Fruit fly (Drosophila melanogaster) whole organism, embryonic: Measurements from ENCODE around the gene Spn28Db.

Experiments used
- CG10431 ChIP-seq: fragments of 200-800 bp; sonication (Bioruptor generic); optimal IDR thresholded peaks from 3 replicates; lab custom pipeline; 2018; ENCODE audit warnings: missing biosample characterization, mild to moderate bottlenecking, missing genetic modification characterization
- CG12071 ChIP-seq: fragments of 200-800 bp; sonication (Bioruptor generic); optimal IDR thresholded peaks from 3 replicates; lab custom pipeline; 2018; ENCODE audit warnings: missing biosample characterization, mild to moderate bottlenecking, missing genetic modification characterization
- CG15269 ChIP-seq: fragments of 200-800 bp; sonication (Bioruptor generic); optimal IDR thresholded peaks from 2 replicates; lab custom pipeline; 2018; ENCODE audit warnings: missing biosample characterization, mild to moderate bottlenecking, missing genetic modification characterization, moderate library complexity
- CG16863 ChIP-seq: fragments of 200-800 bp; sonication (Bioruptor generic); optimal IDR thresholded peaks from 3 replicates; lab custom pipeline; 2016; ENCODE audit warnings: missing biosample characterization, missing genetic modification characterization
- CG2678 ChIP-seq: fragments of 200-800 bp; sonication (Bioruptor generic); optimal IDR thresholded peaks from 3 replicates; lab custom pipeline; 2019; ENCODE audit warnings: missing biosample characterization, mild to moderate bottlenecking, missing genetic modification characterization, moderate library complexity
- CG31365 ChIP-seq: fragments of 200-800 bp; sonication (Bioruptor generic); optimal IDR thresholded peaks from 2 replicates; lab custom pipeline; 2018; ENCODE audit warnings: missing biosample characterization, mild to moderate bottlenecking, missing genetic modification characterization
- CG32772 ChIP-seq: fragments of 200-800 bp; sonication (Bioruptor generic); IDR thresholded peaks from 2 replicates; pipeline ENCODE4 v1.3.6; 2022; ENCODE audit warnings: missing biosample characterization, missing genetic modification characterization
- CG3281 ChIP-seq: fragments of 200-800 bp; sonication (Bioruptor generic); optimal IDR thresholded peaks from 3 replicates; lab custom pipeline; 2017; ENCODE audit warnings: missing biosample characterization, mild to moderate bottlenecking, missing genetic modification characterization
- CG3847 ChIP-seq: fragments of 200-800 bp; sonication (Bioruptor generic); IDR thresholded peaks from 2 replicates; pipeline ENCODE4 v1.3.6; 2022; ENCODE audit warnings: missing biosample characterization, missing genetic modification characterization
- CG8359 ChIP-seq: fragments of 200-800 bp; sonication (Bioruptor generic); optimal IDR thresholded peaks from 2 replicates; lab custom pipeline; 2017; ENCODE audit warnings: missing biosample characterization, mild to moderate bottlenecking, missing genetic modification characterization, borderline replicate concordance
- CG8944 ChIP-seq: fragments of 200-800 bp; sonication (Bioruptor generic); optimal IDR thresholded peaks from 3 replicates; lab custom pipeline; 2016; ENCODE audit warnings: missing biosample characterization, missing genetic modification characterization
- Eip74EF ChIP-seq, 2 experiments: fragments of 200-800 bp in 1 of 2; fragments of >200 bp in 1 of 2; sonication (Bioruptor generic) in 1 of 2; optimal IDR thresholded peaks; 2 replicates each; lab custom pipeline; 2017 to 2019; ENCODE audit warnings: missing biosample characterization in 2 of 2, missing genetic modification characterization in 2 of 2, mild to moderate bottlenecking in 1 of 2, moderate library complexity in 1 of 2
- Gug ChIP-seq: fragments of 200-800 bp; sonication (Bioruptor generic); IDR thresholded peaks from 4 replicates; pipeline ENCODE4 v1.3.6; 2022; ENCODE audit warnings: missing biosample characterization, missing genetic modification characterization
- Mrtf ChIP-seq: fragments of 200-800 bp; sonication (Bioruptor generic); IDR thresholded peaks from 3 replicates; pipeline ENCODE4 v1.3.6; 2022; ENCODE audit warnings: missing biosample characterization, missing genetic modification characterization
- TFAM ChIP-seq: fragments of 200-800 bp; sonication (Bioruptor generic); optimal IDR thresholded peaks from 2 replicates; lab custom pipeline; 2017; ENCODE audit warnings: missing biosample characterization, missing genetic modification characterization, inconsistent platforms
- Trl ChIP-seq, 3 experiments: fragments of >200 bp in 2 of 3; fragments of 200-800 bp in 1 of 3; sonication (Bioruptor generic) in 1 of 3; optimal IDR thresholded peaks; 2 replicates in 1 of 3; 3 replicates in 2 of 3; lab custom pipeline; 2016 to 2017; ENCODE audit warnings: missing biosample characterization in 1 of 3, missing genetic modification characterization in 1 of 3
- ac ChIP-seq: fragments of 200-800 bp; sonication (Bioruptor generic); optimal IDR thresholded peaks from 3 replicates; lab custom pipeline; 2017; ENCODE audit warnings: missing biosample characterization, mild to moderate bottlenecking, missing genetic modification characterization
- amos ChIP-seq: fragments of 200-800 bp; sonication (Bioruptor generic); IDR thresholded peaks from 2 replicates; pipeline ENCODE4 v1.3.6; 2022; ENCODE audit warnings: missing biosample characterization, missing genetic modification characterization; ENCODE audit not compliant: partially characterized antibody
- aop ChIP-seq: fragments of 200-800 bp; sonication (Bioruptor generic); IDR thresholded peaks from 2 replicates; pipeline ENCODE4 v1.3.6; 2022; ENCODE audit warnings: missing biosample characterization, missing genetic modification characterization
- ap ChIP-seq: fragments of 200-800 bp; sonication (Bioruptor generic); IDR thresholded peaks from 2 replicates; pipeline ENCODE4 v1.3.6; 2022; ENCODE audit warnings: missing biosample characterization, missing genetic modification characterization
- ash1 ChIP-seq: fragments of 200-800 bp; sonication (Bioruptor generic); optimal IDR thresholded peaks from 2 replicates; lab custom pipeline; 2018; ENCODE audit warnings: missing biosample characterization, mild to moderate bottlenecking, missing genetic modification characterization
- ato ChIP-seq: fragments of 200-800 bp; sonication (Bioruptor generic); IDR thresholded peaks from 2 replicates; pipeline ENCODE4 v1.3.6; 2022; ENCODE audit warnings: missing biosample characterization, missing genetic modification characterization; ENCODE audit not compliant: partially characterized antibody
- bbx ChIP-seq: fragments of 200-800 bp; sonication (Bioruptor generic); IDR thresholded peaks from 2 replicates; pipeline ENCODE4 v1.3.6; 2022; ENCODE audit warnings: missing biosample characterization, missing genetic modification characterization; ENCODE audit not compliant: partially characterized antibody
- bcd ChIP-seq: fragments of 200-800 bp; sonication (Bioruptor generic); optimal IDR thresholded peaks from 2 replicates; lab custom pipeline; 2017; ENCODE audit warnings: missing biosample characterization, mild to moderate bottlenecking, missing genetic modification characterization
- bigmax ChIP-seq: fragments of 200-800 bp; sonication (Bioruptor generic); optimal IDR thresholded peaks from 2 replicates; lab custom pipeline; 2018; ENCODE audit warnings: missing biosample characterization, mild to moderate bottlenecking, missing genetic modification characterization
- br ChIP-seq: fragments of >200 bp; optimal IDR thresholded peaks from 2 replicates; lab custom pipeline; 2017
- cas ChIP-seq: fragments of 200-800 bp; sonication (Bioruptor generic); IDR thresholded peaks from 2 replicates; pipeline ENCODE4 v1.3.6; 2022; ENCODE audit warnings: missing biosample characterization, missing genetic modification characterization
- cwo ChIP-seq: fragments of 200-800 bp; sonication (Bioruptor generic); optimal IDR thresholded peaks from 3 replicates; lab custom pipeline; 2017; ENCODE audit warnings: missing biosample characterization, missing genetic modification characterization, mild to moderate bottlenecking, moderate library complexity, missing genetic modification reagents
- da ChIP-seq: fragments of 200-800 bp; sonication (Bioruptor generic); optimal IDR thresholded peaks from 2 replicates; lab custom pipeline; 2016; ENCODE audit warnings: missing biosample characterization, missing genetic modification characterization
- dysf ChIP-seq: fragments of 200-800 bp; sonication (Bioruptor generic); IDR thresholded peaks from 3 replicates; pipeline ENCODE4 v1.3.6; 2022; ENCODE audit warnings: missing biosample characterization, missing genetic modification characterization
- ewg ChIP-seq: fragments of 200-800 bp; sonication (Bioruptor generic); optimal IDR thresholded peaks from 3 replicates; lab custom pipeline; 2017; ENCODE audit warnings: mild to moderate bottlenecking, missing biosample characterization, missing genetic modification reagents, missing genetic modification characterization
- fd102C ChIP-seq: fragments of 200-800 bp; sonication (Bioruptor generic); optimal IDR thresholded peaks from 2 replicates; lab custom pipeline; 2018; ENCODE audit warnings: missing biosample characterization, mild to moderate bottlenecking, missing genetic modification characterization, moderate library complexity
- fd96Cb ChIP-seq: fragments of 200-800 bp; sonication (Bioruptor generic); optimal IDR thresholded peaks from 2 replicates; lab custom pipeline; 2018; ENCODE audit warnings: missing biosample characterization, mild to moderate bottlenecking, missing genetic modification characterization, moderate library complexity
- grn ChIP-seq: fragments of 200-800 bp; sonication (Bioruptor generic); optimal IDR thresholded peaks from 3 replicates; lab custom pipeline; 2017; ENCODE audit warnings: missing biosample characterization, missing genetic modification characterization
- hbn ChIP-seq: fragments of 200-800 bp; sonication (Bioruptor generic); IDR thresholded peaks from 2 replicates; pipeline ENCODE4 v1.3.6; 2022; ENCODE audit warnings: missing biosample characterization, missing genetic modification characterization; ENCODE audit not compliant: partially characterized antibody
- hkb ChIP-seq, 2 experiments: fragments of 200-800 bp in 1 of 2; fragments of >200 bp in 1 of 2; sonication (Bioruptor generic) in 1 of 2; IDR thresholded peaks in 1 of 2; optimal IDR thresholded peaks in 1 of 2; 2 replicates each; pipeline versions ENCODE4 v1.3.6 to Lab custom; 2017 to 2022; ENCODE audit warnings: missing biosample characterization in 1 of 2, missing genetic modification characterization in 1 of 2
- lab ChIP-seq: fragments of 200-800 bp; sonication (Bioruptor generic); optimal IDR thresholded peaks from 3 replicates; lab custom pipeline; 2017; ENCODE audit warnings: missing biosample characterization, missing genetic modification characterization, mild to moderate bottlenecking, moderate library complexity, missing genetic modification reagents
- nerfin-1 ChIP-seq: fragments of 200-800 bp; sonication (Bioruptor generic); optimal IDR thresholded peaks from 3 replicates; lab custom pipeline; 2019; ENCODE audit warnings: missing biosample characterization, mild to moderate bottlenecking, missing genetic modification characterization, moderate library complexity
- prd ChIP-seq, 3 experiments: fragments of >200 bp in 2 of 3; fragments of 200-800 bp in 1 of 3; sonication (Bioruptor generic) in 1 of 3; optimal IDR thresholded peaks in 2 of 3; IDR thresholded peaks in 1 of 3; 2 replicates in 2 of 3; 3 replicates in 1 of 3; pipeline versions ENCODE4 v1.3.6 to Lab custom; 2017 to 2022; ENCODE audit warnings: missing biosample characterization in 1 of 3, missing genetic modification characterization in 1 of 3
- pros ChIP-seq: fragments of 200-800 bp; sonication (Bioruptor generic); optimal IDR thresholded peaks from 3 replicates; lab custom pipeline; 2019; ENCODE audit warnings: missing biosample characterization, mild to moderate bottlenecking, missing genetic modification characterization, moderate library complexity
- psq ChIP-seq: fragments of 200-800 bp; sonication (Bioruptor generic); optimal IDR thresholded peaks from 2 replicates; lab custom pipeline; 2017; ENCODE audit warnings: missing biosample characterization, missing genetic modification characterization
- ranshi ChIP-seq: fragments of 200-800 bp; sonication (Bioruptor generic); IDR thresholded peaks from 2 replicates; pipeline ENCODE4 v1.3.6; 2022; ENCODE audit warnings: missing biosample characterization, missing genetic modification characterization
- repo ChIP-seq: fragments of 200-800 bp; sonication (Bioruptor generic); optimal IDR thresholded peaks from 2 replicates; lab custom pipeline; 2016; ENCODE audit warnings: missing biosample characterization, missing genetic modification characterization
- ro ChIP-seq: fragments of 200-800 bp; sonication (Bioruptor generic); IDR thresholded peaks from 2 replicates; pipeline ENCODE4 v1.3.6; 2022; ENCODE audit warnings: missing biosample characterization, missing genetic modification characterization
- sug ChIP-seq: fragments of 200-800 bp; optimal IDR thresholded peaks from 2 replicates; lab custom pipeline; 2019; ENCODE audit warnings: missing biosample characterization, mild to moderate bottlenecking, missing genetic modification characterization, moderate library complexity
- tll ChIP-seq, 2 experiments: fragments of 200-800 bp in 1 of 2; fragments of >200 bp in 1 of 2; sonication (Bioruptor generic) in 1 of 2; optimal IDR thresholded peaks; 2 replicates each; lab custom pipeline; 2017 to 2019; ENCODE audit warnings: missing biosample characterization in 2 of 2, missing genetic modification characterization in 2 of 2, mild to moderate bottlenecking in 1 of 2, moderate library complexity in 1 of 2
- trem ChIP-seq: fragments of 200-800 bp; optimal IDR thresholded peaks from 3 replicates; lab custom pipeline; 2019; ENCODE audit warnings: missing biosample characterization, mild to moderate bottlenecking, missing genetic modification characterization, moderate library complexity
- unc-4 ChIP-seq: fragments of 200-800 bp; sonication (Bioruptor generic); IDR thresholded peaks from 2 replicates; pipeline ENCODE4 v1.3.6; 2022; ENCODE audit warnings: missing biosample characterization, missing genetic modification characterization; ENCODE audit not compliant: partially characterized antibody
- z ChIP-seq: fragments of 200-800 bp; sonication (Bioruptor generic); IDR thresholded peaks from 3 replicates; pipeline ENCODE4 v1.3.6; 2022; ENCODE audit warnings: missing biosample characterization, missing genetic modification characterization

The Spn28Db gene

dm6 chr2L:7890654-7891114 lies at the start of gene Spn28Db:
Gene Spn28Db, minus strand, starts transcription at chr2L:7890704.
- TF ChIP-seq pros (GFP tag; lab: Kevin White, UChicago) = no peak
- no peak for TF ChIP-seq dysf
- TF ChIP-seq cwo (GFP tag; lab: Kevin White, UChicago) = no peak
- no peak for TF ChIP-seq lab (GFP tag; lab: Kevin White, UChicago)
- no peak for TF ChIP-seq cas (GFP tag; lab: Robert Waterston, UW)
- TF ChIP-seq ro (GFP tag; lab: Robert Waterston, UW) = no peak
- TF ChIP-seq prd (optimal IDR thresholded peaks at IDR 0.05; lab: Kevin White, UChicago) = no peak
- no peak for TF ChIP-seq prd (GFP tag; IDR thresholded peaks at IDR 0.05; lab: Robert Waterston, UW)
- TF ChIP-seq CG10431 (GFP tag; lab: Kevin White, UChicago) = no peak
- TF ChIP-seq ash1 (GFP tag; lab: Kevin White, UChicago) = no peak
- no peak for TF ChIP-seq bcd (GFP tag; lab: Kevin White, UChicago)
- TF ChIP-seq CG16863 (GFP tag; lab: Kevin White, UChicago) = no peak
- no peak for TF ChIP-seq repo (GFP tag; lab: Kevin White, UChicago)
- no peak for TF ChIP-seq ato
- no peak for TF ChIP-seq CG32772 (GFP tag; lab: Robert Waterston, UW)
- TF ChIP-seq hkb (optimal IDR thresholded peaks at IDR 0.05; lab: Kevin White, UChicago) = no peak
- no peak for TF ChIP-seq hkb (GFP tag; IDR thresholded peaks at IDR 0.05; lab: Robert Waterston, UW)
- TF ChIP-seq sug = no peak
- TF ChIP-seq Eip74EF (GFP tag; optimal IDR thresholded peaks at IDR 0.05; lab: Kevin White, UChicago) = no peak
- no peak for TF ChIP-seq da (GFP tag; lab: Kevin White, UChicago)
- no peak for TF ChIP-seq CG15269
- no peak for TF ChIP-seq Mrtf (GFP tag; lab: Robert Waterston, UW)
- no peak for TF ChIP-seq fd96Cb (tag; lab: Kevin White, UChicago)
- no peak for TF ChIP-seq ac (GFP tag; lab: Kevin White, UChicago)
- no peak for TF ChIP-seq CG8944 (GFP tag; lab: Kevin White, UChicago)
- TF ChIP-seq CG3281 (GFP tag; lab: Kevin White, UChicago) = no peak
- no peak for TF ChIP-seq unc-4 (GFP tag; lab: Robert Waterston, UW)
- no peak for TF ChIP-seq z
- no peak for TF ChIP-seq ap (GFP tag; lab: Robert Waterston, UW)
- no peak for TF ChIP-seq bigmax (GFP tag; lab: Kevin White, UChicago)
- TF ChIP-seq psq (GFP tag; lab: Kevin White, UChicago) = no peak
- TF ChIP-seq aop (GFP tag; lab: Robert Waterston, UW) = no peak
- TF ChIP-seq grn (GFP tag; lab: Kevin White, UChicago) = no peak
- TF ChIP-seq Trl (optimal IDR thresholded peaks at IDR 0.05; lab: Kevin White, UChicago) = no peak
- no peak for TF ChIP-seq Trl (GFP tag; optimal IDR thresholded peaks at IDR 0.05; lab: Kevin White, UChicago)
- no peak for TF ChIP-seq fd102C (GFP tag; lab: Kevin White, UChicago)
- peak; percentile 22 for TF ChIP-seq CG31365 (tag; lab: Kevin White, UChicago)
- no peak for TF ChIP-seq hbn
- TF ChIP-seq trem = no peak
- TF ChIP-seq CG12071 (GFP tag; lab: Kevin White, UChicago) = no peak
- no peak for TF ChIP-seq br (lab: Kevin White, UChicago)
- TF ChIP-seq nerfin-1 = no peak
- TF ChIP-seq CG2678 (tag; lab: Kevin White, UChicago) = no peak
- TF ChIP-seq ewg (GFP tag; lab: Kevin White, UChicago) = no peak
- no peak for TF ChIP-seq tll (GFP tag; optimal IDR thresholded peaks at IDR 0.05; lab: Kevin White, UChicago)
- TF ChIP-seq CG3847 (GFP tag; lab: Robert Waterston, UW) = no peak
- 0 out of 2 replicates have a peak, but pooled peaks have one; percentile 14 for TF ChIP-seq bbx (GFP tag; lab: Robert Waterston, UW)
- TF ChIP-seq TFAM (GFP tag; lab: Kevin White, UChicago) = no peak
- TF ChIP-seq amos (GFP tag; lab: Robert Waterston, UW) = peak; percentile 80
- TF ChIP-seq CG8359 = no peak
- no peak for TF ChIP-seq Gug
- TF ChIP-seq ranshi (GFP tag; lab: Robert Waterston, UW) = no peak
